Worm (Caenorhabditis elegans) whole organism, L3 larva: Measurements from ENCODE around the gene C01G10.4.

ENCODE experiments used
- elt-3 ChIP-seq, 3 experiments: fragments of 150-350 bp in 1 of 3; sonication (generic microtip) in 2 of 3; optimal IDR thresholded peaks; 2 replicates in 2 of 3; 4 replicates in 1 of 3; lab custom pipeline; 2014 to 2017; ENCODE audit warnings: missing biosample characterization in 3 of 3, missing genetic modification characterization in 3 of 3
- lin-15B ChIP-seq: fragments of 150-350 bp; optimal IDR thresholded peaks from 2 replicates; lab custom pipeline; 2014; ENCODE audit warnings: missing biosample characterization, missing genetic modification characterization
- lin-39 ChIP-seq: fragments of 150-350 bp; optimal IDR thresholded peaks from 2 replicates; lab custom pipeline; 2018; ENCODE audit warnings: missing biosample characterization, missing genetic modification reagents, missing genetic modification characterization
- nhr-28 ChIP-seq: fragments of 150-350 bp; optimal IDR thresholded peaks from 2 replicates; lab custom pipeline; 2014; ENCODE audit warnings: missing biosample characterization, missing genetic modification characterization
- unc-62 ChIP-seq: fragments of 150-350 bp; sonication (generic microtip); optimal IDR thresholded peaks from 4 replicates; lab custom pipeline; 2014; ENCODE audit warnings: missing biosample characterization, missing genetic modification reagents, missing genetic modification characterization

ce11 chrV:15111660-15112059 lies 22.1 kb downstream of the C01G10.4 start, which contains the start of gene T01G5.7:
- TF ChIP-seq lin-15B (tag; lab: Kevin White, UChicago) (no peak), elt-3 (tag; optimal IDR thresholded peaks at IDR 0.05; lab: Kevin White, UChicago) (no peak), nhr-28 (tag; lab: Kevin White, UChicago) (no peak), lin-39 (tag; lab: Kevin White, UChicago) (no peak), unc-62 (GFP tag; lab: Kevin White, UChicago) (no peak)
